Fruit fly (Drosophila melanogaster): Measurements from ENCODE around the gene CG17549.

Gene CG17549

DNA sequence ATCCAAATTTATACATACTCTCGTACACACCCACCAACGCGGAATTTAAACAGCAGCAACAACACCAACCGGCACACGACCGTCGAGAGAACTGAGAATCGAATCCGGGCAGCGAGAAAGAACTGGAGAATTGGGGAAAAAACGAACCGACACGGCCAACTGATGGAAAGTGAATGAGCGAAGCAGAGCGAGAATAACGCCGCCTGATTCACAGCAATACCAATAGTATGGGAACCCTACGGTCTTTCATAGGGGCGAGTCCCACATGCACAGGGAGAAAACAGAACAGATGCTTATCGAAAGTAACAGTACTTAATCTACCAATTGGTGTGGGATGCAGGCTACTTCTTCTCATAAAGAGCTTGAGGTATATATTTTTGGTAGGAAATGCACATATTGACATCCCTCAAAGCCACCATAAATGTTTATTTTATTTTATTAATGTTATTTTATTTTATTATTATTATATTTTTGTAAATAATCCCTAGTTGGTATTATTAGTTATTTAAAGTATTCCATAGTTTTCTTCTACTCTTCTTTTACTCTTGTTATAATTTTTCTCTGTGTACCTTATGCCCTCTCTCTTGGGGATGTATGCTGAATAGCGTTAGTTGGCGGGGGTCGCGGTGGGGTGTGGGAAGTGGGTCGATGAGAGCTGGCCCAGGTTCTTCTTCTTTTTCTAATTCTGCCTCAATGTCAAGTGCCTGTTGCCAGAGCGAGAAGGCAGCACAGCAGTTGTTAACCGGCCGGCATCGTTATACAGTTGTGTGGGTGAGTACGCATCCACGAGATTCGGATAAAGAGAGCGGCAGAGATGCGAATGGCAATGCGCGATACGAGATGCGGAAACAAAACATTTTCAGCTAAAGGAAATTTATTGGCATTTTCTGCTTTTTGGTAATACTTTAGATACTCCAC is 8.7 kb upstream of the CG17549 start, which contains the start of gene CG17544 (continued):
- TF ChIP-seq dsx (GFP tag; optimal IDR thresholded peaks at IDR 0.05; ENCODE audit: poor library complexity, severe bottlenecking) (peak; percentile 32), Hr39 (GFP tag; optimal IDR thresholded peaks at IDR 0.05) (peak; percentile 52), Eip93F (GFP tag; optimal IDR thresholded peaks at IDR 0.05) (peak; percentile 0), CG32006 (GFP tag; optimal IDR thresholded peaks at IDR 0.05) (peak; percentile 90), svp (GFP tag) (peak; percentile 72), dac (GFP tag; optimal IDR thresholded peaks at IDR 0.05) (peak; percentile 2), CG6163 (GFP tag; IDR thresholded peaks at IDR 0.05) (peak; percentile 63), Met (GFP tag; optimal IDR thresholded peaks at IDR 0.05) (peak; percentile 69), Sox102F (GFP tag; optimal IDR thresholded peaks at IDR 0.05) (peak; percentile 38), CG3919 (GFP tag; optimal IDR thresholded peaks at IDR 0.05) (peak; percentile 50), Eip75B (GFP tag; optimal IDR thresholded peaks at IDR 0.05) (peak; percentile 47), eg (GFP tag; IDR thresholded peaks at IDR 0.05) (peak; percentile 59), Ets96B (tag; optimal IDR thresholded peaks at IDR 0.05) (peak; percentile 81), CG6792 (GFP tag; optimal IDR thresholded peaks at IDR 0.05) (peak; percentile 67), CG9139 (GFP tag; optimal IDR thresholded peaks at IDR 0.05) (peak; percentile 42), net (GFP tag; optimal IDR thresholded peaks at IDR 0.05) (peak; percentile 54), fkh (GFP tag; optimal IDR thresholded peaks at IDR 0.05) (peak; percentile 69), ss (GFP tag; optimal IDR thresholded peaks at IDR 0.05) (peak; percentile 75 to 77), CG11762 (GFP tag; optimal IDR thresholded peaks at IDR 0.05; ENCODE audit: insufficient read depth) (peak; percentile 64), Hr4 (GFP tag; optimal IDR thresholded peaks at IDR 0.05) (peak; percentile 42), CG31627 (GFP tag; optimal IDR thresholded peaks at IDR 0.05) (peak; percentile 56), CG8319 (GFP tag; optimal IDR thresholded peaks at IDR 0.05) (peak; percentile 25), Blimp-1 (GFP tag; optimal IDR thresholded peaks at IDR 0.05) (peak; percentile 77), spab (GFP tag; optimal IDR thresholded peaks at IDR 0.05) (peak; percentile 77), Smox (GFP tag; optimal IDR thresholded peaks at IDR 0.05) (peak; percentile 18), salr (GFP tag; optimal IDR thresholded peaks at IDR 0.05) (peak; percentile 33 to 81), Sox14 (GFP tag; optimal IDR thresholded peaks at IDR 0.05) (peak; percentile 40), CG10669 (GFP tag; optimal IDR thresholded peaks at IDR 0.05) (peak; percentile 71), CG6808 (GFP tag; optimal IDR thresholded peaks at IDR 0.05) (peak; percentile 79), Gug (GFP tag; IDR thresholded peaks at IDR 0.05) (peak; percentile 34; the same call in 1 of the 2 replicates), Sox15 (GFP tag; optimal IDR thresholded peaks at IDR 0.05) (peak; percentile 66), CG6276 (GFP tag; optimal IDR thresholded peaks at IDR 0.05) (peak; percentile 73), CG34406 (GFP tag; optimal IDR thresholded peaks at IDR 0.05) (peak; percentile 81), CG8632 (GFP tag; optimal IDR thresholded peaks at IDR 0.05) (peak; percentile 83), pdm3 (GFP tag; optimal IDR thresholded peaks at IDR 0.05) (peak; percentile 54), cyc (GFP tag; optimal IDR thresholded peaks at IDR 0.05) (peak; percentile 25), Lpt (GFP tag; optimal IDR thresholded peaks at IDR 0.05) (peak; percentile 49)

DNA sequence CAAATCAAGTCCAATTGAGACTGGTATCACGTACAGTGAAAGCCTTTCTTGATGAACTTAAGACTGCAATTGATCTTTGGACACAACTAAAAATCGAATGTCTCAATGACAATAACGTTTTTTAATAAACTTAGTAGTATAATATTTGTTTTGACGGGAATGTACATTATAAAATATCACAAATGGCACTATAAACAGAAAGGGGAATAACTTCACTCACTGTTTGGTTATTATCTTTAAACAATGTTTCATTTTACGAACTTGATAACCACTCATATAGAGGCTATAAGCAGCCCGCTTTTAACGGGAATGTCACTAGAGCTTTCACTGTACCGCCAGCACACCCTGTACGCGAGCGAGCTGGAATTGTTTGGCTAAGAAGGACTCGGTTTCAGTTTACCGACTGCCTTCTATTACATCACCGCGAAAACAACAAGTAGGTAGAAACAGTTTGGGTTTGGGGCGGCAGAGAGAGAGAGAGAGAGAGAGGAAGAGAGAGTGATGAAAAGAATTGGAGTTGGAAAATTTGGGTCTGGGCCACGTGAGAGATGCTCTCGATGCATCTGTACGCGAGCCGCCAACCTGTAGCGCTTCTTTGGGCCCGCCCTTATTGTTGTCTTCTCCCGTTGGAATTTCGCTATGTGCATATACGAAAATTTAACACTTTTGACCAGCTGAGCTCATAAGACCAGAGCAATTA is 7.9 kb upstream of the CG17549 start:
- TF ChIP-seq fd59A (GFP tag; optimal IDR thresholded peaks at IDR 0.05), result peak; percentile 9
- TF ChIP-seq lz (GFP tag; optimal IDR thresholded peaks at IDR 0.05), result peak; percentile 76
- peak; percentile 90 for TF ChIP-seq svp (GFP tag)
- no peak for TF ChIP-seq Hr38 (GFP tag; optimal IDR thresholded peaks at IDR 0.05)
- TF ChIP-seq CG7368 (GFP tag; optimal IDR thresholded peaks at IDR 0.05), result peak; percentile 8
- TF ChIP-seq pdm3 (GFP tag; optimal IDR thresholded peaks at IDR 0.05), result peak; percentile 64
- TF ChIP-seq CG11902 (GFP tag; optimal IDR thresholded peaks at IDR 0.05), result peak; percentile 4
- no peak for TF ChIP-seq Gug (GFP tag; IDR thresholded peaks at IDR 0.05)
- peak; percentile 26 for TF ChIP-seq CG8319 (GFP tag; optimal IDR thresholded peaks at IDR 0.05)
- TF ChIP-seq CG31627 (GFP tag; optimal IDR thresholded peaks at IDR 0.05), result peak; percentile 82
- TF ChIP-seq CG6854 (GFP tag; optimal IDR thresholded peaks at IDR 0.05), result no peak
- peak; percentile 29; the same call in 1 of the 2 replicates for TF ChIP-seq CG15336 (GFP tag; IDR thresholded peaks at IDR 0.05)
- 0 out of 3 replicates have a peak, but pooled peaks have one; percentile 32 for TF ChIP-seq CG6163 (GFP tag; IDR thresholded peaks at IDR 0.05)
- TF ChIP-seq Eip78C (GFP tag), result peak; percentile 88
- TF ChIP-seq CG10631 (GFP tag; optimal IDR thresholded peaks at IDR 0.05), result peak; percentile 63
- TF ChIP-seq Hr4 (GFP tag; optimal IDR thresholded peaks at IDR 0.05), result peak; percentile 53
- TF ChIP-seq CG1621 (tag; optimal IDR thresholded peaks at IDR 0.05), result peak; percentile 14
- no peak for TF ChIP-seq Lpt (GFP tag; optimal IDR thresholded peaks at IDR 0.05)
- no peak for TF ChIP-seq Blimp-1 (GFP tag; optimal IDR thresholded peaks at IDR 0.05)
- TF ChIP-seq dsx (GFP tag; optimal IDR thresholded peaks at IDR 0.05; ENCODE audit: poor library complexity, severe bottlenecking), result peak; percentile 17
